Fruit fly (Drosophila melanogaster): ENCODE data around the gene mab-21.

The mab-21 gene

dm6 chrX:5968094-5968723 lies 44.8 kb downstream of the mab-21 start (continued):
- TF ChIP-seq exex (tag; optimal IDR thresholded peaks at IDR 0.05) (no peak), CG15514 (GFP tag; optimal IDR thresholded peaks at IDR 0.05) (no peak), CG1792 (GFP tag; optimal IDR thresholded peaks at IDR 0.05) (no peak), CG18476 (GFP tag; optimal IDR thresholded peaks at IDR 0.05) (no peak), dmrt99B (tag; optimal IDR thresholded peaks at IDR 0.05) (peak; percentile 52), CG12744 (GFP tag; optimal IDR thresholded peaks at IDR 0.05) (no peak), CG10274 (GFP tag; optimal IDR thresholded peaks at IDR 0.05) (no peak), CG8478 (optimal IDR thresholded peaks at IDR 0.05) (no peak), org-1 (GFP tag; optimal IDR thresholded peaks at IDR 0.05) (no peak), CG7357 (GFP tag; IDR thresholded peaks at IDR 0.05) (no peak), Rfx (GFP tag; IDR thresholded peaks at IDR 0.05) (no peak), CG1602 (GFP tag; optimal IDR thresholded peaks at IDR 0.05) (peak; percentile 29), chm (GFP tag; IDR thresholded peaks at IDR 0.05) (no peak), TFAM (GFP tag; optimal IDR thresholded peaks at IDR 0.05) (no peak), CG7556 (GFP tag; optimal IDR thresholded peaks at IDR 0.05) (no peak), ken (GFP tag; IDR thresholded peaks at IDR 0.05) (peak; percentile 46; the same call in 1 of the 3 replicates), cad (GFP tag; optimal IDR thresholded peaks at IDR 0.05) (no peak), hb (GFP tag; IDR thresholded peaks at IDR 0.05; ENCODE audit: partially characterized antibody) (no peak), vvl (GFP tag; IDR thresholded peaks at IDR 0.05) (peak; percentile 74), CG8281 (tag; optimal IDR thresholded peaks at IDR 0.05) (no peak), chn (GFP tag; optimal IDR thresholded peaks at IDR 0.05) (peak; percentile 11), dan (GFP tag; IDR thresholded peaks at IDR 0.05) (no peak), Hmr (GFP tag; optimal IDR thresholded peaks at IDR 0.05) (no peak), lilli (GFP tag; optimal IDR thresholded peaks at IDR 0.05) (no peak), Hand (GFP tag; optimal IDR thresholded peaks at IDR 0.05) (no peak), ssp (GFP tag; IDR thresholded peaks at IDR 0.05) (no peak), CG9437 (GFP tag; optimal IDR thresholded peaks at IDR 0.05) (no peak), CG9876 (GFP tag; optimal IDR thresholded peaks at IDR 0.05) (no peak), Nf-YA (GFP tag; IDR thresholded peaks at IDR 0.05) (no peak), slbo (GFP tag; IDR thresholded peaks at IDR 0.05) (no peak), CG8944 (GFP tag; optimal IDR thresholded peaks at IDR 0.05) (no peak), CG7839 (tag; optimal IDR thresholded peaks at IDR 0.05) (peak; percentile 41), sim (GFP tag; IDR thresholded peaks at IDR 0.05) (no peak), CG32532 (GFP tag; IDR thresholded peaks at IDR 0.05) (no peak), ro (GFP tag; IDR thresholded peaks at IDR 0.05) (no peak), Nf-YC (tag; optimal IDR thresholded peaks at IDR 0.05) (no peak), CG6689 (GFP tag; IDR thresholded peaks at IDR 0.05) (peak; percentile 62), stc (GFP tag; IDR thresholded peaks at IDR 0.05) (peak; percentile 54; the same call in 1 of the 2 replicates), CG1024 (GFP tag; IDR thresholded peaks at IDR 0.05) (peak; percentile 40; the same call in 1 of the 2 replicates), cg (GFP tag; optimal IDR thresholded peaks at IDR 0.05) (no peak), HLH3B (GFP tag; IDR thresholded peaks at IDR 0.05) (0 out of 2 replicates have a peak, but pooled peaks have one; percentile 15), ind (GFP tag; optimal IDR thresholded peaks at IDR 0.05) (peak; percentile 9), Dfd (GFP tag; optimal IDR thresholded peaks at IDR 0.05) (no peak), slou (GFP tag; optimal IDR thresholded peaks at IDR 0.05) (no peak), CG12155 (GFP tag; optimal IDR thresholded peaks at IDR 0.05) (no peak), esg (GFP tag; conservative IDR thresholded peaks at IDR 0.05) (peak; percentile 38; the same call in 1 of the 2 replicates), CG5180 (GFP tag; optimal IDR thresholded peaks at IDR 0.05) (no peak), E2f2 (GFP tag; IDR thresholded peaks at IDR 0.05) (no peak; the same call in 1 of the 2 replicates), CG6175 (GFP tag; IDR thresholded peaks at IDR 0.05) (no peak), eve (GFP tag; optimal IDR thresholded peaks at IDR 0.05) (peak in 1 of 2 experiments; percentile 38), ase (GFP tag; IDR thresholded peaks at IDR 0.05) (0 out of 3 replicates have a peak, but pooled peaks have one; percentile 18), CG32767 (GFP tag; IDR thresholded peaks at IDR 0.05) (no peak)
